Fruit fly (Drosophila melanogaster) whole organism, pupa: ENCODE measurements around the gene CG31097.

Experiments used
- CG10348 ChIP-seq: fragments of 200-800 bp; sonication (Bioruptor generic); IDR thresholded peaks from 2 replicates; pipeline ENCODE4 v1.3.6; 2022; ENCODE audit warnings: missing biosample characterization, missing genetic modification characterization
- CG12605 ChIP-seq: fragments of 200-800 bp; sonication (Bioruptor generic); IDR thresholded peaks from 2 replicates; pipeline ENCODE4 v1.3.6; 2022; ENCODE audit warnings: missing biosample characterization, missing genetic modification characterization
- CG13204 ChIP-seq: fragments of 200-800 bp; sonication (Bioruptor generic); optimal IDR thresholded peaks from 2 replicates; lab custom pipeline; 2018; ENCODE audit warnings: missing biosample characterization, mild to moderate bottlenecking, missing genetic modification characterization, moderate library complexity
- CG14655 ChIP-seq: fragments of 200-800 bp; sonication (Bioruptor generic); optimal IDR thresholded peaks from 3 replicates; lab custom pipeline; 2017; ENCODE audit warnings: mild to moderate bottlenecking, missing biosample characterization, missing genetic modification reagents, missing genetic modification characterization
- CG15710 ChIP-seq: fragments of 200-800 bp; sonication (Bioruptor generic); optimal IDR thresholded peaks from 2 replicates; lab custom pipeline; 2018; ENCODE audit warnings: missing biosample characterization, mild to moderate bottlenecking, missing genetic modification characterization, moderate library complexity
- CG17806 ChIP-seq: fragments of 200-800 bp; sonication (Bioruptor generic); optimal IDR thresholded peaks from 2 replicates; lab custom pipeline; 2018; ENCODE audit warnings: missing biosample characterization, mild to moderate bottlenecking, missing genetic modification characterization, moderate library complexity
- CG32121 ChIP-seq: fragments of 200-800 bp; sonication (Bioruptor generic); IDR thresholded peaks from 2 replicates; pipeline ENCODE4 v1.3.6; 2022; ENCODE audit warnings: missing biosample characterization, missing genetic modification characterization
- CG34367 ChIP-seq: fragments of 200-800 bp; sonication (Bioruptor generic); optimal IDR thresholded peaks from 2 replicates; lab custom pipeline; 2018; ENCODE audit warnings: missing biosample characterization, mild to moderate bottlenecking, missing genetic modification characterization
- CG4496 ChIP-seq: fragments of 200-800 bp; sonication (Bioruptor generic); IDR thresholded peaks from 3 replicates; pipeline ENCODE4 v1.3.6; 2022; ENCODE audit warnings: missing biosample characterization, missing genetic modification characterization
- CG8159 ChIP-seq: fragments of 200-800 bp; sonication (Bioruptor generic); optimal IDR thresholded peaks from 3 replicates; lab custom pipeline; 2018; ENCODE audit warnings: missing biosample characterization, mild to moderate bottlenecking, missing genetic modification characterization, moderate library complexity
- CG8301 ChIP-seq: fragments of 200-800 bp; sonication (Bioruptor generic); optimal IDR thresholded peaks from 2 replicates; lab custom pipeline; 2018; ENCODE audit warnings: missing biosample characterization, mild to moderate bottlenecking, missing genetic modification characterization
- CG9948 ChIP-seq: fragments of 200-800 bp; sonication (Bioruptor generic); optimal IDR thresholded peaks from 2 replicates; lab custom pipeline; 2018; ENCODE audit warnings: missing biosample characterization, mild to moderate bottlenecking, missing genetic modification characterization, moderate library complexity
- D1 ChIP-seq: fragments of 200-800 bp; sonication (Bioruptor generic); optimal IDR thresholded peaks from 2 replicates; lab custom pipeline; 2018; ENCODE audit warnings: missing biosample characterization, mild to moderate bottlenecking, missing genetic modification characterization, moderate library complexity
- EcR ChIP-seq: fragments of 200-800 bp; sonication (Bioruptor generic); optimal IDR thresholded peaks from 3 replicates; lab custom pipeline; 2019; ENCODE audit warnings: missing biosample characterization, missing genetic modification characterization, mild to moderate bottlenecking, moderate library complexity, missing genetic modification reagents
- Ets98B ChIP-seq: fragments of 200-800 bp; sonication (Bioruptor generic); IDR thresholded peaks from 2 replicates; pipeline ENCODE4 v1.3.6; 2022; ENCODE audit warnings: missing biosample characterization, missing genetic modification characterization
- Pif1A ChIP-seq: fragments of 200-800 bp; sonication (Bioruptor generic); optimal IDR thresholded peaks from 3 replicates; lab custom pipeline; 2016; ENCODE audit warnings: missing biosample characterization, missing genetic modification characterization
- Pif1B ChIP-seq: fragments of 200-800 bp; sonication (Bioruptor generic); optimal IDR thresholded peaks from 3 replicates; lab custom pipeline; 2016; ENCODE audit warnings: missing biosample characterization, missing genetic modification characterization
- Snoo ChIP-seq: fragments of 200-800 bp; sonication (Bioruptor generic); optimal IDR thresholded peaks from 3 replicates; lab custom pipeline; 2017; ENCODE audit warnings: missing biosample characterization, mild to moderate bottlenecking, missing genetic modification characterization, inconsistent platforms
- fd96Ca ChIP-seq: fragments of 200-800 bp; sonication (Bioruptor generic); IDR thresholded peaks from 3 replicates; pipeline ENCODE4 v1.3.6; 2022; ENCODE audit warnings: missing biosample characterization, missing genetic modification characterization
- gl ChIP-seq: fragments of 200-800 bp; sonication (Bioruptor generic); optimal IDR thresholded peaks from 2 replicates; lab custom pipeline; 2018; ENCODE audit warnings: missing biosample characterization, mild to moderate bottlenecking, missing genetic modification characterization
- rn ChIP-seq: fragments of 200-800 bp; sonication (Bioruptor generic); IDR thresholded peaks from 2 replicates; pipeline ENCODE4 v1.3.6; 2022; ENCODE audit warnings: missing biosample characterization, missing genetic modification characterization

CG31097 gene

DNA sequence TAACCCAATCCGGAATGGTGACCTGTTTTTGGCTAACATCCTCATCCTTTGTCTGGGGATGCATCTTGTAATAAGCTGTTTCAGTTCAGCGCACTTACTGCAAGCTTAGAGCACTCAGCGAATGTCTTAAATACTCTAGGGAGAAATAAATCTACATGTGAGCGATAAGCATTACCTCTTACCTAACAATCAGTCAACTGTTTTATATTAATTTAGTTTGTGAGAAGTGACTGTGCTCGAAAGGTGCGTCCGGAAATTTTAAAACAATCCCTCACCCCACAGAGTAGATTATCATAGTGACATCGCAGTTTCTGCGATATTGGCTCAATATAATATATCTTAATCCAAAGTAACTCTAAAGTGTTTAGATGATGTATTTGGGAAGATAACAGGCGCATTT, 20.4 kb upstream of the CG31097 start, which contains the start of gene CG10553:
TSS of gene CG10553 (minus strand) at position 101 of the 400 bp plus-strand sequence.
- no peak for TF ChIP-seq CG4496
- TF ChIP-seq CG17806: no peak
- no peak for TF ChIP-seq CG15710 (tag; lab: Kevin White, UChicago)
- TF ChIP-seq CG8301 (tag; lab: Kevin White, UChicago): no peak
- no peak for TF ChIP-seq D1 (tag; lab: Kevin White, UChicago)

dm6 chr3R:25316016-25316415, 18.4 kb upstream of the CG31097 start, which contains the start of gene CG10559:
Gene CG10559 (minus strand): TSS chr3R:25316116.
- TF ChIP-seq CG32121 (GFP tag; lab: Robert Waterston, UW) (no peak), gl (tag; lab: Kevin White, UChicago) (no peak), CG15710 (tag; lab: Kevin White, UChicago) (no peak), Pif1A (GFP tag; lab: Kevin White, UChicago) (no peak), CG14655 (no peak), CG8301 (tag; lab: Kevin White, UChicago) (no peak), CG4496 (no peak), rn (GFP tag; lab: Robert Waterston, UW) (no peak), Pif1B (no peak), Ets98B (no peak), CG10348 (no peak), fd96Ca (no peak), CG13204 (GFP tag; lab: Kevin White, UChicago) (no peak), CG34367 (tag; lab: Kevin White, UChicago) (no peak), Snoo (no peak), CG12605 (no peak), D1 (tag; lab: Kevin White, UChicago) (no peak), CG17806 (no peak), CG9948 (tag; lab: Kevin White, UChicago) (no peak), CG8159 (tag; lab: Kevin White, UChicago) (no peak)

dm6 chr3R:25313771-25314170, 16.2 kb upstream of the CG31097 start, which contains the start of gene CG31087:
Gene CG31087 (minus strand): TSS chr3R:25313833.
- TF ChIP-seq Snoo (no peak), CG15710 (tag; lab: Kevin White, UChicago) (no peak)

dm6 chr3R:25312583-25312982, 15.0 kb upstream of the CG31097 start:
- no peak for TF ChIP-seq Pif1B
- no peak for TF ChIP-seq Snoo
- TF ChIP-seq CG4496: no peak
- no peak for TF ChIP-seq D1 (tag; lab: Kevin White, UChicago)
- TF ChIP-seq CG8301 (tag; lab: Kevin White, UChicago): no peak
- no peak for TF ChIP-seq gl (tag; lab: Kevin White, UChicago)
- TF ChIP-seq CG13204 (GFP tag; lab: Kevin White, UChicago): no peak
- no peak for TF ChIP-seq rn (GFP tag; lab: Robert Waterston, UW)

DNA sequence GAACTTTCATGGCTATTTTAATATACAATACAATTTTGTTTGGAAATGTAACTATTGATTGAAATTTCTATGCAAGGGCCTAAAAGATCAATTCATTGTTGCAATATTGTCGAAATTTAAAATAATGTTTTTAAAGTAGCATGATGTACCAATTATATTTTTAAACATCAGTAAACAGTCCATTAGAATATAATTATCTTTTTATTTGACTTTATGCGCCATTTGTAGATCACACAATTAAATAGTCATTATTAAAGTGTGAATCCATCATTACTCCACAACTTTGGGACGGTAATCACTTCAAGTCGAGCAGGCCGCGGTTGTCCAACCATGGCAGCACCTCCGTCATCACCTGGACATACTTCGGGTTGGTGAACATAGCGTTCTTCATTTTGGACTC, 13.3 kb upstream of the CG31097 start, which contains the start of gene CG31099:
TSS of gene CG31099 (minus strand) at position 101 of the 400 bp plus-strand sequence.
- TF ChIP-seq CG10348: no peak
- TF ChIP-seq EcR: no peak
- no peak for TF ChIP-seq CG34367 (tag; lab: Kevin White, UChicago)
- no peak for TF ChIP-seq Snoo
- TF ChIP-seq CG12605: no peak
- TF ChIP-seq CG8159 (tag; lab: Kevin White, UChicago): no peak
- TF ChIP-seq CG14655: no peak
- no peak for TF ChIP-seq CG13204 (GFP tag; lab: Kevin White, UChicago)
- no peak for TF ChIP-seq gl (tag; lab: Kevin White, UChicago)
- TF ChIP-seq D1 (tag; lab: Kevin White, UChicago): no peak
- TF ChIP-seq Pif1B: no peak
- TF ChIP-seq CG32121 (GFP tag; lab: Robert Waterston, UW): no peak

DNA sequence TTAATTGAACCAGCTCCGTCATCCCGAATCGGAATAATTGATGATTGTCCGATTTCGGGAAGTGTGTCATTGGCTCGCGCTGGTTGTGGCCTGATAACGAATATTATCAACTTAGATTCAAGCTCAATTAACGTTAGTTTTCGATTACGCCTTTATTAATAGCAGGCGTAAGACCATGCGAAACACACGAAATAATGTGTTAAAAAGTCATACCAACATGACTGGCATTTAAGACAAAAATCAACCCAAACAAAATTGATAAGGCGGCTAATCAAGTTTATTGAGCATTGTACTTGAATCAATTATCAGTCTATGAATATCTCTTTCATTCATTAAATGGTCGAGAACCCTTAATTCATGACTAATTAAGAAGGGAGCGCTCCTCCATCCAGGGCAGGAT, 11.6 kb upstream of the CG31097 start:
- TF ChIP-seq CG8159 (tag; lab: Kevin White, UChicago) (no peak), CG15710 (tag; lab: Kevin White, UChicago) (no peak), CG32121 (GFP tag; lab: Robert Waterston, UW) (no peak), CG13204 (GFP tag; lab: Kevin White, UChicago) (no peak), CG12605 (no peak), gl (tag; lab: Kevin White, UChicago) (no peak), CG34367 (tag; lab: Kevin White, UChicago) (no peak), Snoo (no peak), Pif1B (no peak), EcR (no peak), Pif1A (GFP tag; lab: Kevin White, UChicago) (no peak), CG9948 (tag; lab: Kevin White, UChicago) (no peak), CG4496 (no peak), D1 (tag; lab: Kevin White, UChicago) (no peak), fd96Ca (no peak), rn (GFP tag; lab: Robert Waterston, UW) (no peak)
- TF ChIP-seq, all 21 proteins: peak for 0

DNA sequence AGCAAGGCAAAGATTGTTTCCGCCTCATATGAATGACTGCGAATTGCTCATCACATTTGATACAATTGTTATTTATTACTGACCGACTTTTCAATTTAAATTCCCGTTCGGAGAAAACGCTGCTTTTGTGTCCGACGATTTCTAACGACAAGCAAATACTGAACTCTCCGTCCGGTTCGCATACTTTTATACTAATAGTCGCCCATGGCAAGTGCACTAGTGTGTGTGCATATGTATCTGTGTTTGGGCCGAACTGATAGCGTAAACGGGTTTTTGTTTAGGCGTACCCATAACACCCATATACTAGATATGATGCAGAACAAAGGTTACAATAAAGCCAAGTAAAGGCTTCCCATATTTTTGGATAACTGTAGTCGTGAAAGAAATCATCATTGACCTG, 10.7 kb upstream of the CG31097 start, which contains the start of gene CG10550:
TSS of gene CG10550 (minus strand) at position 164 of the 400 bp plus-strand sequence.
- TF ChIP-seq CG34367 (tag; lab: Kevin White, UChicago) (no peak), Ets98B (no peak), CG12605 (no peak), CG13204 (GFP tag; lab: Kevin White, UChicago) (no peak), CG10348 (no peak), EcR (no peak), Pif1A (GFP tag; lab: Kevin White, UChicago) (no peak), CG32121 (GFP tag; lab: Robert Waterston, UW) (no peak), fd96Ca (no peak)
